Worm (Caenorhabditis elegans) whole organism, young adult: ENCODE measurements around the gene hcp-2.

Source experiments
- ekl-4 ChIP-seq: fragments of 200-800 bp; sonication (Bioruptor generic); IDR thresholded peaks from 2 replicates; pipeline ENCODE4 v1.3.6; 2022; ENCODE audit warnings: missing genetic modification reagents, missing genetic modification characterization, missing compliant biosample characterization
- madf-3 ChIP-seq: fragments of 200-800 bp; sonication (Bioruptor generic); IDR thresholded peaks from 2 replicates; pipeline ENCODE4 v1.3.6; 2022; ENCODE audit warnings: missing genetic modification reagents, missing genetic modification characterization, missing compliant biosample characterization
- unc-62 ChIP-seq: fragments of 150-350 bp; optimal IDR thresholded peaks from 2 replicates; lab custom pipeline; 2014; ENCODE audit warnings: missing biosample characterization, missing genetic modification reagents, missing genetic modification characterization

DNA sequence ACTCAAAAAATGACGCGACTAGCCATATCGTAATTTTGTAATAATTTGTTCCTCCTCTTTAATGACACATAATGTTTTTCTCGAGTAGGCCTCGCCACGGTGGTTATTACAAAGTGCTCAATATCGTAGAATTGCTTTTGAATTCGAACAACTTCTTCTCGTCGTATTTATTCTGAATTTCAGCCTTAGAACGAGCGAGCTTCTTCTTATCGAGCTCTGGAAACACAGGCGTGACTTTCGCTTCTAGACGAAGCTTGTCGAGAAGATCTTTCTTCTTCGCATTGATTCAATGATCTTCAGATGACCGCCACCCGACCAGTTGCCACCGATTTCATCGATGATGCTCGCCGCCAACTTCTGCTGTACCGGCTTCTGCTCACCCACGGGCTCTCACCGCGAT, 5.6 kb downstream of the hcp-2 start, which contains the start of gene T06E4.21:
- no peak for TF ChIP-seq ekl-4
- no peak for TF ChIP-seq unc-62 (GFP tag; lab: Kevin White, UChicago)
- no peak for TF ChIP-seq madf-3 (GFP tag; lab: Robert Waterston, UW)
